Fruit fly (Drosophila melanogaster) whole organism, wandering third instar larva: ENCODE results near the gene CG8564.

ENCODE experiments used
- Abd-B ChIP-seq: fragments of >200 bp; optimal IDR thresholded peaks from 2 replicates; lab custom pipeline; 2017; ENCODE audit warnings: missing biosample characterization, missing genetic modification characterization
- CG9705 ChIP-seq: fragments of 200-800 bp; sonication (Bioruptor generic); optimal IDR thresholded peaks from 2 replicates; lab custom pipeline; 2018; ENCODE audit warnings: missing biosample characterization, mild to moderate bottlenecking, missing genetic modification characterization
- Dfd ChIP-seq: fragments of >200 bp; optimal IDR thresholded peaks from 2 replicates; lab custom pipeline; 2017; ENCODE audit warnings: missing biosample characterization, missing genetic modification characterization
- Dif ChIP-seq: fragments of 200-275, 200-300 bp; sonication (Bioruptor generic); optimal IDR thresholded peaks from 2 replicates; lab custom pipeline; 2018; ENCODE audit warnings: missing biosample characterization, missing genetic modification characterization; ENCODE audit not compliant: partially characterized antibody
- GATAd ChIP-seq: sonication (Bioruptor generic); optimal IDR thresholded peaks from 2 replicates; lab custom pipeline; 2016; ENCODE audit warnings: missing biosample characterization, missing genetic modification characterization
- Hnf4 ChIP-seq: fragments of 200-800 bp; sonication (Bioruptor generic); optimal IDR thresholded peaks from 2 replicates; lab custom pipeline; 2016; ENCODE audit warnings: missing biosample characterization, mild to moderate bottlenecking, missing genetic modification characterization
- Hr78 ChIP-seq: fragments of >200 bp; optimal IDR thresholded peaks from 2 replicates; lab custom pipeline; 2017; ENCODE audit warnings: missing biosample characterization, missing genetic modification characterization
- Hr83 ChIP-seq: fragments of 200-300 bp; sonication (Bioruptor generic); optimal IDR thresholded peaks from 2 replicates; lab custom pipeline; 2016; ENCODE audit warnings: missing biosample characterization, mild to moderate bottlenecking, missing genetic modification characterization, moderate library complexity; ENCODE audit not compliant: poor library complexity, severe bottlenecking
- Mio ChIP-seq: sonication (Bioruptor generic); optimal IDR thresholded peaks from 2 replicates; lab custom pipeline; 2016; ENCODE audit warnings: missing biosample characterization, missing genetic modification characterization
- Myc ChIP-seq: fragments of >200 bp; optimal IDR thresholded peaks from 2 replicates; lab custom pipeline; 2017
- N ChIP-seq: fragments of >200 bp; optimal IDR thresholded peaks from 2 replicates; lab custom pipeline; 2018; ENCODE audit warnings: missing biosample characterization, missing external identifiers, missing genetic modification characterization
- OdsH ChIP-seq: fragments of 200-800 bp; sonication (Bioruptor generic); optimal IDR thresholded peaks from 2 replicates; lab custom pipeline; 2016; ENCODE audit warnings: missing biosample characterization, mild to moderate bottlenecking, missing genetic modification characterization
- Rel ChIP-seq, 2 experiments: fragments of 200-800 bp; sonication (Bioruptor generic) in 1 of 2; optimal IDR thresholded peaks; 2 replicates in 1 of 2; 3 replicates in 1 of 2; lab custom pipeline; 2016 to 2019; ENCODE audit warnings: mild to moderate bottlenecking in 2 of 2, missing biosample characterization in 2 of 2, missing genetic modification characterization in 2 of 2, moderate library complexity in 1 of 2
- Sp1 ChIP-seq: fragments of 200-800 bp; sonication (Bioruptor generic); optimal IDR thresholded peaks from 3 replicates; lab custom pipeline; 2019; ENCODE audit warnings: missing biosample characterization, mild to moderate bottlenecking, missing genetic modification characterization, moderate library complexity
- br ChIP-seq: fragments of 200-800 bp; sonication (Bioruptor generic); optimal IDR thresholded peaks from 2 replicates; lab custom pipeline; 2016; ENCODE audit warnings: missing biosample characterization, missing genetic modification characterization
- brk ChIP-seq: fragments of 200-800 bp; sonication (Bioruptor generic); optimal IDR thresholded peaks from 2 replicates; lab custom pipeline; 2016; ENCODE audit warnings: missing biosample characterization, mild to moderate bottlenecking, missing genetic modification characterization
- dl ChIP-seq, 2 experiments: fragments of 175-275, 200-275 bp in 1 of 2; fragments of 200-275 bp in 1 of 2; sonication (Bioruptor generic); optimal IDR thresholded peaks; lab custom pipeline; 2018; ENCODE audit warnings: mild to moderate bottlenecking in 2 of 2, missing biosample characterization in 2 of 2, missing genetic modification characterization in 2 of 2, moderate library complexity in 2 of 2; ENCODE audit not compliant: partially characterized antibody in 2 of 2, insufficient read depth in 1 of 2
- dmrt93B ChIP-seq: fragments of 200-800 bp; sonication (Bioruptor generic); optimal IDR thresholded peaks from 2 replicates; lab custom pipeline; 2018; ENCODE audit warnings: missing biosample characterization, mild to moderate bottlenecking, missing genetic modification characterization
- dsf ChIP-seq: sonication (Bioruptor generic); optimal IDR thresholded peaks from 2 replicates; lab custom pipeline; 2016; ENCODE audit warnings: missing biosample characterization, missing genetic modification characterization, borderline replicate concordance
- ey ChIP-seq: fragments of 200-800 bp; sonication (Bioruptor generic); optimal IDR thresholded peaks from 2 replicates; lab custom pipeline; 2016; ENCODE audit warnings: missing biosample characterization, missing genetic modification characterization
- foxo ChIP-seq, 2 experiments: fragments of 200-800 bp; sonication (Bioruptor generic); optimal IDR thresholded peaks; 2 replicates in 1 of 2; 3 replicates in 1 of 2; lab custom pipeline; 2016 to 2017; ENCODE audit warnings: missing biosample characterization in 2 of 2, missing genetic modification characterization in 2 of 2
- fru ChIP-seq: fragments of 200-800 bp; sonication (Bioruptor generic); optimal IDR thresholded peaks from 3 replicates; lab custom pipeline; 2016; ENCODE audit warnings: missing biosample characterization, mild to moderate bottlenecking, missing genetic modification characterization
- h ChIP-seq: fragments of 200-800 bp; sonication (Bioruptor generic); optimal IDR thresholded peaks from 3 replicates; lab custom pipeline; 2016; ENCODE audit warnings: missing biosample characterization, mild to moderate bottlenecking, missing genetic modification characterization
- jim ChIP-seq: fragments of 175-275, 200-325 bp; sonication (Bioruptor generic); optimal IDR thresholded peaks from 2 replicates; lab custom pipeline; 2016; ENCODE audit warnings: missing biosample characterization, mild to moderate bottlenecking, missing genetic modification characterization
- pan ChIP-seq: fragments of >200 bp; optimal IDR thresholded peaks from 2 replicates; lab custom pipeline; 2017
- psq ChIP-seq: fragments of 200-800 bp; sonication (Bioruptor generic); optimal IDR thresholded peaks from 3 replicates; lab custom pipeline; 2017; ENCODE audit warnings: missing biosample characterization, mild to moderate bottlenecking, missing genetic modification characterization, moderate library complexity
- rgr ChIP-seq: fragments of 200-800 bp; sonication (Bioruptor generic); optimal IDR thresholded peaks from 3 replicates; lab custom pipeline; 2016; ENCODE audit warnings: missing biosample characterization, mild to moderate bottlenecking, missing genetic modification characterization
- sage ChIP-seq: fragments of 200-800 bp; sonication (Bioruptor generic); optimal IDR thresholded peaks from 2 replicates; lab custom pipeline; 2016; ENCODE audit warnings: missing biosample characterization, mild to moderate bottlenecking, missing genetic modification characterization
- sv ChIP-seq: fragments of 200-800 bp; sonication (Bioruptor generic); optimal IDR thresholded peaks from 3 replicates; lab custom pipeline; 2016; ENCODE audit warnings: missing biosample characterization, missing genetic modification characterization
- usp ChIP-seq: fragments of >200 bp; optimal IDR thresholded peaks from 2 replicates; lab custom pipeline; 2017; ENCODE audit warnings: missing biosample characterization, missing genetic modification characterization
- woc ChIP-seq: sonication (Bioruptor generic); optimal IDR thresholded peaks from 2 replicates; lab custom pipeline; 2016; ENCODE audit warnings: missing biosample characterization, mild to moderate bottlenecking, missing genetic modification characterization

The CG8564 gene

DNA sequence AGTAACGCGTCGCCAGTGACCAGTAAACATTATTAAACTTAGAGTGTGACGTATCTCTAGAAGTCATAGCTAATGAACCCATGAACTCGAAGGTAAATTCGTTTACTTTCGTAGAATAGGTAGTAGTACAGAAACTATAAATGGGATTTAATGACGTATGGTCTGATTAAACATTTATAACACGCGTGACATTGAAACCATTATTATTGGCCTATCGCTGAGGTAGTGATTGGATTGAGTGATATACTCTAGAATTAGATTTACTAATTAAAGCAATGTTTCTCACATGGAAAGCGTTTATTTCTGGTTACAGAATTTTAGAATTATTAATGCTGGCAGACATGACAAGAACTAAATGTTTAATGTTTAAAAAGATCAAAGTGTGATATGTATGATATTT lies 10.9 kb downstream of the CG8564 start:
- TF ChIP-seq br (GFP tag; lab: Kevin White, UChicago): no peak
- TF ChIP-seq sv (GFP tag; lab: Kevin White, UChicago): no peak
- TF ChIP-seq psq (GFP tag; lab: Kevin White, UChicago): no peak
- TF ChIP-seq Abd-B (GFP tag; lab: Kevin White, UChicago): no peak
- TF ChIP-seq dl (GFP tag; optimal IDR thresholded peaks at IDR 0.05; lab: Kevin White, UChicago; ENCODE audit: insufficient read depth in 1 of 2, partially characterized antibody in 2 of 2): no peak
- no peak for TF ChIP-seq rgr (GFP tag; lab: Kevin White, UChicago)
- TF ChIP-seq Rel (GFP tag; optimal IDR thresholded peaks at IDR 0.05; lab: Kevin White, UChicago): no peak
- TF ChIP-seq Rel (tag; optimal IDR thresholded peaks at IDR 0.05; lab: Kevin White, UChicago): no peak
- no peak for TF ChIP-seq Dfd (GFP tag; lab: Kevin White, UChicago)
- no peak for TF ChIP-seq GATAd (GFP tag; lab: Kevin White, UChicago)
- no peak for TF ChIP-seq dmrt93B (GFP tag; lab: Kevin White, UChicago)
- TF ChIP-seq dsf (GFP tag; lab: Kevin White, UChicago): no peak
- TF ChIP-seq usp (GFP tag; lab: Kevin White, UChicago): no peak
- TF ChIP-seq brk: no peak
- TF ChIP-seq pan: no peak
- no peak for TF ChIP-seq jim (GFP tag; lab: Kevin White, UChicago)

DNA sequence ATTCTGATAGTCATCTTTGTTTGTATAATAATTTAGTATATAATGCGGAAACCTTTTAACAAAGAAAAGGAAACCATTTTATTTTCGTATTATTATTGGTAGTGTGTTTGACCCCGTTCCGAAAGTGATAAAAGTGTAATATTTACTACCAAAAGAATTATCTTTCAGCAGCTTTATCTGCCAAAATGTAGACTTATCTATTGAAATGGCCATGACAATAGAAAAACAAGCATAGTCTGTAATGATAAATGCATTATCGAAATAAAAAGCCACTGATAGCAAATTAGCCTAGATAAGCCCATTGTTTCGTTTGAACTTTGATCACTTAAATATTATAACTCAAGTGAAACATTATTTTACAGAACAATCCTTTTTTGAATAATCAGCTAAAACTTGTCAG lies 11.6 kb downstream of the CG8564 start:
- TF ChIP-seq OdsH (no peak), brk (peak; percentile 21), usp (GFP tag; lab: Kevin White, UChicago) (no peak), GATAd (GFP tag; lab: Kevin White, UChicago) (no peak), psq (GFP tag; lab: Kevin White, UChicago) (no peak), Dif (no peak), dmrt93B (GFP tag; lab: Kevin White, UChicago) (no peak), Rel (GFP tag; optimal IDR thresholded peaks at IDR 0.05; lab: Kevin White, UChicago) (no peak), Rel (tag; optimal IDR thresholded peaks at IDR 0.05; lab: Kevin White, UChicago) (no peak), dsf (GFP tag; lab: Kevin White, UChicago) (no peak), br (GFP tag; lab: Kevin White, UChicago) (peak; percentile 18), foxo (GFP tag; optimal IDR thresholded peaks at IDR 0.05; lab: Kevin White, UChicago) (no peak), CG9705 (no peak)

DNA sequence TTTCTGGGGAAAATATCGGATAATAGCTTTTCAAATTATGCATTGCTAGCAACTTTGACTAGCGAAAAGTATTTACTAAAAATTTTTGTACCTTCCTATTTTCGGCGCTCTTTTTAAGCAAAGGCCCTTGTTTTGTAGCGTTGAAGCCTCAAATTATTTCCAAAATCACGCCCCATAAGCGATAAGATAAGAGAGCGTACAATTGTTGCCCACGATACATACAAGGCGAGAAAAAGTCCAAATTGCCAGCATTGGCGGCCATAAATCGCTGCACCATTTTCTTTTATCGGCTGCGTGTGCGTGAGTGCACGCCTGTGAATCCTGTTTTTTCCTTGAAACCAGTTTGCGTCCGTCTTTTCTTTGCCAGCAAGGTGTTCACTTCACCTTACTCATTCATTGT lies 16.4 kb downstream of the CG8564 start:
- TF ChIP-seq Sp1 (GFP tag; lab: Kevin White, UChicago) (no peak), sage (no peak), pan (no peak), Mio (GFP tag; lab: Kevin White, UChicago) (no peak), woc (GFP tag; lab: Kevin White, UChicago) (peak; percentile 49), Myc (peak; percentile 54), fru (GFP tag; lab: Kevin White, UChicago) (no peak), CG9705 (no peak)

DNA sequence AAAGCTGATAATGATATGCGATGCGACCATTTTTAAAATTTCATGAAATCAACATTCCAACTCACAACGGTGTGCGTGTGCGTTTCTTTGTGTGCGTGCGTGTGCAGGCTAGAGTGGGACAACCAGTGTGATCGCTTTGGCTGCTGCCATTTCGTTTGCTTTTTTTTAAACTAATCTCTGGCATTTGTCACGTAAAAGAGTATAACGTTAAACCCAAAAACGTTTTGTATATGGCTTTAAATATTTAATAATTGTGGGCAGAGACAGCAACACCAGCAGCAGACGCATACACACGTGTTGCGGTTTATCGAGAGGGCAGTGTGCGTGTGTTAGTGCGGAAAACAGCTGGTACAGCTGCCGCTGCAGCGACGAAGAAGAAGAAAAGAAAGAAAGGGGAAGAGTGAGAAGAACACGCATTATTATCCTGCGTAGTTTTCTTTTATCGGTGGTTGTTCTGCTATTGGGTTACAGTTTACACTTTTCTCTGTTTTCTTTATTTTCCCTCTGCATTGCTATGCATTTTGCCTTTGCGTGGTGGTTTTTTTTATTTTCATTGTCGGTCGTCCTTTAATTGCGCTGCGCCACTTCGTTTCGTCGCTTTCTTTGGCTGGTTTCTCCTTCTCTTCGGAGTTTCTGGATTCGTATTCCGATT lies 17.4 kb downstream of the CG8564 start:
- peak; percentile 79 for TF ChIP-seq N (GFP tag; lab: Kevin White, UChicago)
- TF ChIP-seq Rel (GFP tag; optimal IDR thresholded peaks at IDR 0.05; lab: Kevin White, UChicago): no peak
- TF ChIP-seq Rel (tag; optimal IDR thresholded peaks at IDR 0.05; lab: Kevin White, UChicago): peak; percentile 39
- peak; percentile 7 for TF ChIP-seq Hr78 (GFP tag; lab: Kevin White, UChicago)
- TF ChIP-seq Hr83 (GFP tag; lab: Kevin White, UChicago): peak; percentile 1
- no peak for TF ChIP-seq GATAd (GFP tag; lab: Kevin White, UChicago)
- TF ChIP-seq h: peak; percentile 41
- no peak for TF ChIP-seq OdsH
- TF ChIP-seq brk: no peak
- TF ChIP-seq sv (GFP tag; lab: Kevin White, UChicago): no peak
- TF ChIP-seq br (GFP tag; lab: Kevin White, UChicago): no peak
- no peak for TF ChIP-seq ey (GFP tag; lab: Kevin White, UChicago)
- peak; percentile 81 for TF ChIP-seq psq (GFP tag; lab: Kevin White, UChicago)
- TF ChIP-seq sage: no peak
- no peak for TF ChIP-seq dsf (GFP tag; lab: Kevin White, UChicago)
- no peak for TF ChIP-seq foxo (GFP tag; optimal IDR thresholded peaks at IDR 0.05; lab: Kevin White, UChicago)
- no peak for TF ChIP-seq jim (GFP tag; lab: Kevin White, UChicago)
- TF ChIP-seq Myc: no peak
- no peak for TF ChIP-seq Hnf4 (GFP tag; lab: Kevin White, UChicago)
- TF ChIP-seq, all 38 proteins: peak for 6
